Fruit fly (Drosophila melanogaster) whole organism, embryonic: Measurements from ENCODE around the gene Adsl.

Experiments used
- Abd-B ChIP-seq: fragments of 200-800 bp; sonication (Bioruptor generic); optimal IDR thresholded peaks from 2 replicates; lab custom pipeline; 2018; ENCODE audit warnings: missing biosample characterization, mild to moderate bottlenecking, missing genetic modification characterization, moderate library complexity
- CG10543 ChIP-seq: fragments of 200-800 bp; sonication (Bioruptor generic); optimal IDR thresholded peaks from 3 replicates; lab custom pipeline; 2017; ENCODE audit warnings: missing biosample characterization, mild to moderate bottlenecking, missing genetic modification characterization, moderate library complexity
- CG11695 ChIP-seq: fragments of 200-800 bp; sonication (Bioruptor generic); IDR thresholded peaks from 3 replicates; pipeline ENCODE4 v1.3.6; 2022; ENCODE audit warnings: missing biosample characterization, missing genetic modification characterization
- CG11723 ChIP-seq: fragments of 200-800 bp; sonication (Bioruptor generic); optimal IDR thresholded peaks from 2 replicates; lab custom pipeline; 2017; ENCODE audit warnings: missing biosample characterization, mild to moderate bottlenecking, missing genetic modification characterization
- CG1603 ChIP-seq: fragments of 200-800 bp; sonication (Bioruptor generic); optimal IDR thresholded peaks from 2 replicates; lab custom pipeline; 2019; ENCODE audit warnings: missing biosample characterization, mild to moderate bottlenecking, missing genetic modification characterization, moderate library complexity
- CG16813 ChIP-seq: fragments of 200-800 bp; sonication (Bioruptor generic); IDR thresholded peaks from 3 replicates; pipeline ENCODE4 v1.3.6; 2022; ENCODE audit warnings: missing biosample characterization, missing genetic modification characterization; ENCODE audit not compliant: partially characterized antibody
- CG17912 ChIP-seq: fragments of 200-800 bp; sonication (Bioruptor generic); optimal IDR thresholded peaks from 2 replicates; lab custom pipeline; 2018; ENCODE audit warnings: missing biosample characterization, mild to moderate bottlenecking, missing genetic modification characterization
- CG2199 ChIP-seq: fragments of 200-800 bp; sonication (Bioruptor generic); IDR thresholded peaks from 3 replicates; pipeline ENCODE4 v1.3.6; 2022; ENCODE audit warnings: missing biosample characterization, missing genetic modification characterization
- CG2875 ChIP-seq: fragments of 200-800 bp; sonication (Bioruptor generic); optimal IDR thresholded peaks from 2 replicates; lab custom pipeline; 2017; ENCODE audit warnings: missing biosample characterization, mild to moderate bottlenecking, missing genetic modification characterization, missing genetic modification reagents
- CG34376 ChIP-seq: fragments of 200-800 bp; sonication (Bioruptor generic); optimal IDR thresholded peaks from 2 replicates; lab custom pipeline; 2018; ENCODE audit warnings: missing biosample characterization, mild to moderate bottlenecking, missing genetic modification characterization
- CG7271 ChIP-seq: fragments of 200-800 bp; sonication (Bioruptor generic); optimal IDR thresholded peaks from 2 replicates; lab custom pipeline; 2018; ENCODE audit warnings: missing biosample characterization, mild to moderate bottlenecking, missing genetic modification characterization, moderate library complexity
- CG7963 ChIP-seq: fragments of 200-800 bp; sonication (Bioruptor generic); IDR thresholded peaks from 3 replicates; pipeline ENCODE4 v1.3.6; 2022; ENCODE audit warnings: missing biosample characterization, missing genetic modification characterization; ENCODE audit not compliant: partially characterized antibody
- Dll ChIP-seq: fragments of 200-800 bp; sonication (Bioruptor generic); IDR thresholded peaks from 4 replicates; pipeline ENCODE4 v1.3.6; 2022; ENCODE audit warnings: missing biosample characterization, missing genetic modification characterization; ENCODE audit not compliant: partially characterized antibody
- Drgx ChIP-seq: fragments of 200-800 bp; sonication (Bioruptor generic); IDR thresholded peaks from 2 replicates; pipeline ENCODE4 v1.3.6; 2022; ENCODE audit warnings: missing biosample characterization, missing genetic modification characterization
- Fer2 ChIP-seq: fragments of 200-800 bp; sonication (Bioruptor generic); optimal IDR thresholded peaks from 2 replicates; lab custom pipeline; 2018; ENCODE audit warnings: missing biosample characterization, mild to moderate bottlenecking, missing genetic modification characterization, moderate library complexity
- H2.0 ChIP-seq: fragments of 200-800 bp; sonication (Bioruptor generic); IDR thresholded peaks from 2 replicates; pipeline ENCODE4 v1.3.6; 2022; ENCODE audit warnings: missing biosample characterization, missing genetic modification characterization
- MBD-R2 ChIP-seq: fragments of 200-800 bp; sonication (Bioruptor generic); IDR thresholded peaks from 2 replicates; pipeline ENCODE4 v1.3.6; 2022; ENCODE audit warnings: missing biosample characterization, missing genetic modification characterization
- Oli ChIP-seq: fragments of 200-800 bp; sonication (Bioruptor generic); optimal IDR thresholded peaks from 2 replicates; lab custom pipeline; 2018; ENCODE audit warnings: missing biosample characterization, mild to moderate bottlenecking, missing genetic modification characterization, moderate library complexity
- Pdp1 ChIP-seq, 2 experiments: fragments of 200-800 bp; sonication (Bioruptor generic); optimal IDR thresholded peaks; 3 replicates each; lab custom pipeline; 2016; ENCODE audit warnings: missing biosample characterization in 2 of 2, missing genetic modification characterization in 2 of 2, mild to moderate bottlenecking in 1 of 2, moderate library complexity in 1 of 2
- Ravus ChIP-seq: fragments of 200-800 bp; sonication (Bioruptor generic); IDR thresholded peaks from 2 replicates; pipeline ENCODE4 v1.3.6; 2022; ENCODE audit warnings: missing biosample characterization, missing genetic modification characterization
- Scr ChIP-seq: fragments of 200-800 bp; sonication (Bioruptor generic); IDR thresholded peaks from 2 replicates; pipeline ENCODE4 v1.3.6; 2022; ENCODE audit warnings: missing biosample characterization, missing genetic modification characterization; ENCODE audit not compliant: partially characterized antibody
- Spps ChIP-seq: fragments of 200-800 bp; sonication (Bioruptor generic); optimal IDR thresholded peaks from 2 replicates; lab custom pipeline; 2018; ENCODE audit warnings: missing biosample characterization, mild to moderate bottlenecking, missing genetic modification characterization
- Sry-β ChIP-seq: fragments of 200-800 bp; sonication (Bioruptor generic); optimal IDR thresholded peaks from 2 replicates; lab custom pipeline; 2018; ENCODE audit warnings: missing biosample characterization, mild to moderate bottlenecking, missing genetic modification characterization, moderate library complexity
- Tbp ChIP-seq: fragments of >200 bp; optimal IDR thresholded peaks from 2 replicates; lab custom pipeline; 2018; ENCODE audit warnings: missing biosample characterization, missing genetic modification characterization
- Usf ChIP-seq: fragments of 200-800 bp; sonication (Bioruptor generic); optimal IDR thresholded peaks from 2 replicates; lab custom pipeline; 2017; ENCODE audit warnings: missing genotype, missing biosample characterization, missing genetic modification characterization
- bigmax ChIP-seq: fragments of 200-800 bp; sonication (Bioruptor generic); optimal IDR thresholded peaks from 2 replicates; lab custom pipeline; 2018; ENCODE audit warnings: missing biosample characterization, mild to moderate bottlenecking, missing genetic modification characterization
- dm ChIP-seq: fragments of 200-800 bp; sonication (Bioruptor generic); optimal IDR thresholded peaks from 3 replicates; lab custom pipeline; 2016; ENCODE audit warnings: missing biosample characterization, missing genetic modification characterization
- emc ChIP-seq: fragments of 200-800 bp; sonication (Bioruptor generic); optimal IDR thresholded peaks from 2 replicates; lab custom pipeline; 2016; ENCODE audit warnings: missing biosample characterization, missing genetic modification characterization
- ems ChIP-seq: fragments of 200-800 bp; sonication (Bioruptor generic); optimal IDR thresholded peaks from 3 replicates; lab custom pipeline; 2016; ENCODE audit warnings: missing biosample characterization, missing genetic modification characterization
- gcm ChIP-seq: fragments of 200-800 bp; sonication (Bioruptor generic); optimal IDR thresholded peaks from 2 replicates; lab custom pipeline; 2019; ENCODE audit warnings: missing biosample characterization, mild to moderate bottlenecking, missing genetic modification characterization, moderate library complexity
- h ChIP-seq: fragments of >200 bp; optimal IDR thresholded peaks from 2 replicates; lab custom pipeline; 2017
- hb ChIP-seq: fragments of 200-800 bp; sonication (Bioruptor generic); IDR thresholded peaks from 3 replicates; pipeline ENCODE4 v1.3.6; 2022; ENCODE audit warnings: missing biosample characterization, missing genetic modification characterization; ENCODE audit not compliant: partially characterized antibody
- inv ChIP-seq: fragments of 200-800 bp; sonication (Bioruptor generic); IDR thresholded peaks from 2 replicates; pipeline ENCODE4 v1.3.6; 2022; ENCODE audit warnings: missing biosample characterization, missing genetic modification characterization; ENCODE audit not compliant: partially characterized antibody
- kni ChIP-seq: fragments of 200-800 bp; sonication (Bioruptor generic); optimal IDR thresholded peaks from 3 replicates; lab custom pipeline; 2017; ENCODE audit warnings: mild to moderate bottlenecking, missing biosample characterization, missing genetic modification reagents, missing genetic modification characterization
- mam ChIP-seq: fragments of 200-800 bp; sonication (Bioruptor generic); optimal IDR thresholded peaks from 3 replicates; lab custom pipeline; 2016; ENCODE audit warnings: missing biosample characterization, missing genetic modification characterization
- mirr ChIP-seq: fragments of 200-800 bp; sonication (Bioruptor generic); optimal IDR thresholded peaks from 3 replicates; lab custom pipeline; 2018; ENCODE audit warnings: missing biosample characterization, mild to moderate bottlenecking, missing genetic modification characterization
- mld ChIP-seq: fragments of 200-800 bp; sonication (Bioruptor generic); IDR thresholded peaks from 3 replicates; pipeline ENCODE4 v1.3.6; 2022; ENCODE audit warnings: missing biosample characterization, missing genetic modification characterization; ENCODE audit not compliant: partially characterized antibody
- pho ChIP-seq: fragments of 200-800 bp; sonication (Bioruptor generic); optimal IDR thresholded peaks from 2 replicates; lab custom pipeline; 2016; ENCODE audit warnings: missing biosample characterization, missing genetic modification characterization
- pita ChIP-seq: fragments of 200-800 bp; sonication (Bioruptor generic); optimal IDR thresholded peaks from 2 replicates; lab custom pipeline; 2017; ENCODE audit warnings: missing biosample characterization, mild to moderate bottlenecking, missing genetic modification characterization
- pzg ChIP-seq: fragments of 200-800 bp; sonication (Bioruptor generic); optimal IDR thresholded peaks from 3 replicates; lab custom pipeline; 2018; ENCODE audit warnings: missing biosample characterization, mild to moderate bottlenecking, missing genetic modification characterization, moderate library complexity
- sens ChIP-seq: fragments of 200-800 bp; sonication (Bioruptor generic); peaks from one replicate; lab custom pipeline; 2016; ENCODE audit warnings: missing biosample characterization, missing genetic modification characterization
- slbo ChIP-seq: fragments of 200-800 bp; sonication (Bioruptor generic); IDR thresholded peaks from 2 replicates; pipeline ENCODE4 v1.3.6; 2022; ENCODE audit warnings: missing biosample characterization, missing genetic modification characterization
- sob ChIP-seq: fragments of 200-800 bp; sonication (Bioruptor generic); IDR thresholded peaks from 2 replicates; pipeline ENCODE4 v1.3.6; 2022; ENCODE audit warnings: missing biosample characterization, missing genetic modification characterization
- tin ChIP-seq: fragments of 200-800 bp; sonication (Bioruptor generic); optimal IDR thresholded peaks from 3 replicates; lab custom pipeline; 2016; ENCODE audit warnings: missing biosample characterization, missing genetic modification characterization
- trem ChIP-seq: fragments of 200-800 bp; optimal IDR thresholded peaks from 3 replicates; lab custom pipeline; 2019; ENCODE audit warnings: missing biosample characterization, mild to moderate bottlenecking, missing genetic modification characterization, moderate library complexity
- unc-4 ChIP-seq: fragments of 200-800 bp; sonication (Bioruptor generic); IDR thresholded peaks from 2 replicates; pipeline ENCODE4 v1.3.6; 2022; ENCODE audit warnings: missing biosample characterization, missing genetic modification characterization; ENCODE audit not compliant: partially characterized antibody
- unpg ChIP-seq: fragments of 200-800 bp; sonication (Bioruptor generic); optimal IDR thresholded peaks from 3 replicates; lab custom pipeline; 2018; ENCODE audit warnings: missing biosample characterization, mild to moderate bottlenecking, missing genetic modification characterization, moderate library complexity
- vnd ChIP-seq: fragments of 200-800 bp; sonication (Bioruptor generic); IDR thresholded peaks from 3 replicates; pipeline ENCODE4 v1.3.6; 2022; ENCODE audit warnings: missing biosample characterization, missing genetic modification characterization; ENCODE audit not compliant: partially characterized antibody

The Adsl gene

DNA sequence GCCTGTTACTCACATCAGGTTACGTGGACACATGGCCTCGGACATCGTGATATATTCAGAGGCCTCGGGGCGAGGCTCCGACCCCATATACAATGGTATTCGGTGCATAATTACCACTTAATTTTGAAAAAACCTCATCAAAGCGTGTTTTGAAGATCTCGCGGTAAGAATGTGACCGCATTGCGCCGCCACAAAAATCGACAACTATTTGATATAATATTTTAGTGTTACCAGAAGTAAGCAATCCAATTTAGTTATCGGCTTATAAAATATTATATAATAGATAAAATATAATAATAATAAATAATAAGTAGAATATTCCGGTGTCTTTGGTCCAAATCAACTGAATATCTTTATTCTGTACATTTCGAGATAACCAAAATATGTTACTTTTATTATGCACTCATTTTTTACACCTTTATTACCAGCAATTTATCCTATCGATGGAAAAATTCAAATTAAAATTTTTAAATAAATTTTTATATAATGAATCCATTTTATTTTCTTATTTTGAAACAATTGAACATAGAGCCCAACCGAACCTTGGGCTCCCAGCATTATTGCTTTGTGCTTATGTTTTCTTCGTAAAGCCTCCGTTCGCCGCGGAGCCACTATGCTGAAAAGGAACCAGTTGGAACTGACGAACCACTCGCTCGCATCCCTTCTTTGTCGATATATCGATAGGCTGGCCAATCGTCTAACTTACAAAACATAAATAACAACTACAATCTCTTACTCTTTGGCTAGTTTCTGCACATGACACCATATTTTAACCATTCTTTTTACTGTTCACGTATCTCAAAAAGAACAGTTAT, 19.3 kb upstream of the Adsl start, which contains the start of the genes CG18213 and Trm7-32 (continued):
- TF ChIP-seq unpg (GFP tag; lab: Kevin White, UChicago) (no peak), Abd-B (GFP tag; lab: Kevin White, UChicago) (no peak), ems (GFP tag; lab: Kevin White, UChicago) (peak; percentile 12), CG7963 (peak; percentile 68; the same call in 1 of the 3 replicates), kni (GFP tag; lab: Kevin White, UChicago) (no peak), trem (tag; lab: Kevin White, UChicago) (peak; percentile 66), Usf (GFP tag; lab: Kevin White, UChicago) (no peak), CG1603 (peak; percentile 45), emc (no peak), mam (GFP tag; lab: Kevin White, UChicago) (peak; percentile 40), Fer2 (tag; lab: Kevin White, UChicago) (no peak), H2.0 (no peak), CG11723 (GFP tag; lab: Kevin White, UChicago) (no peak), pzg (GFP tag; lab: Kevin White, UChicago) (peak; percentile 65), unc-4 (GFP tag; lab: Robert Waterston, UW) (peak; percentile 81), CG10543 (GFP tag; lab: Kevin White, UChicago) (peak; percentile 1), Dll (GFP tag; lab: Robert Waterston, UW) (peak; percentile 83), sens (GFP tag; lab: Kevin White, UChicago) (peak; percentile 73), Spps (tag; lab: Kevin White, UChicago) (no peak), Oli (no peak), tin (GFP tag; lab: Kevin White, UChicago) (peak; percentile 18), CG16813 (GFP tag; lab: Robert Waterston, UW) (peak; percentile 84), hb (GFP tag; lab: Robert Waterston, UW) (peak; percentile 72), inv (peak; percentile 79), Sry-β (GFP tag; lab: Kevin White, UChicago) (peak; percentile 58), MBD-R2 (GFP tag; lab: Robert Waterston, UW) (peak; percentile 72), CG11695 (GFP tag; lab: Robert Waterston, UW) (no peak), slbo (peak; percentile 60; the same call in 1 of the 2 replicates), mirr (GFP tag; lab: Kevin White, UChicago) (no peak), h (lab: Kevin White, UChicago) (no peak), pho (no peak), CG17912 (GFP tag; lab: Kevin White, UChicago) (no peak), dm (GFP tag; lab: Kevin White, UChicago) (no peak), CG34376 (no peak), vnd (peak; percentile 86), Scr (GFP tag; lab: Robert Waterston, UW) (peak; percentile 87)

DNA sequence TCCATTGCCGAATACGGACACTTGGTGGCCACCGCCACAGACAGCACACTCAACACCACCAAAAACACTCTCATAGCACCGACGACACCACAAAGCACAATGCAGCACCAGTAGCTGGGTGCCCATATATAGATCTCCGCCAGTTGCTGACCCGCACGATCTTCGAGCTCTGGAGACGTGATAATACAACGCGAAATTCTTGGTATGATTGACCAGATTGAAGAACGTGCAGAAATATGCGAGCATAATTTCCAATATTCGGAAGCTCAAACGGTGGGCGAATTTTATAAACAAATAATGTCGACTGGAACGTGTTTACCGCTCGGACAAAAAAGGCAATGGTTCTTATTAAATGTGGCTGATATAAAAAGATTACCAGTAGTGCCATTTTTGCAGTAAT, 15.0 kb upstream of the Adsl start, which contains the start of gene CG4009:
TSS of gene CG4009 (minus strand) at position 101 of the 400 bp plus-strand sequence.
- no peak for TF ChIP-seq Ravus (GFP tag; lab: Robert Waterston, UW)
- TF ChIP-seq Pdp1 (GFP tag; optimal IDR thresholded peaks at IDR 0.05; lab: Kevin White, UChicago): no peak
- no peak for TF ChIP-seq pita (GFP tag; lab: Kevin White, UChicago)
- TF ChIP-seq mld: no peak
- no peak for TF ChIP-seq gcm (GFP tag; lab: Kevin White, UChicago)
- TF ChIP-seq sob: no peak
- no peak for TF ChIP-seq CG2199 (GFP tag; lab: Robert Waterston, UW)
- TF ChIP-seq Tbp (GFP tag; lab: Kevin White, UChicago): no peak
- TF ChIP-seq CG2875 (GFP tag; lab: Kevin White, UChicago): no peak
- TF ChIP-seq bigmax: no peak
- TF ChIP-seq Drgx (GFP tag; lab: Robert Waterston, UW): no peak
- TF ChIP-seq CG7271 (tag; lab: Kevin White, UChicago): no peak
